Fruit fly (Drosophila melanogaster) whole organism, embryonic: ENCODE data around the gene BORCS5.

Experiments used
- Atf6 ChIP-seq: fragments of 200-800 bp; sonication (Bioruptor generic); IDR thresholded peaks from 2 replicates; pipeline ENCODE4 v1.3.6; 2022; ENCODE audit warnings: missing biosample characterization, missing genetic modification characterization
- CG11456 ChIP-seq: fragments of 200-800 bp; sonication (Bioruptor generic); IDR thresholded peaks from 3 replicates; pipeline ENCODE4 v1.3.6; 2022; ENCODE audit warnings: missing biosample characterization, missing genetic modification characterization
- CG12104 ChIP-seq: fragments of 200-800 bp; sonication (Bioruptor generic); optimal IDR thresholded peaks from 3 replicates; lab custom pipeline; 2016; ENCODE audit warnings: missing biosample characterization, missing genetic modification characterization
- CG12942 ChIP-seq: fragments of 200-800 bp; sonication (Bioruptor generic); optimal IDR thresholded peaks from 3 replicates; lab custom pipeline; 2016; ENCODE audit warnings: missing biosample characterization, missing genetic modification characterization
- CG14667 ChIP-seq: fragments of 200-800 bp; sonication (Bioruptor generic); IDR thresholded peaks from 2 replicates; pipeline ENCODE4 v1.3.6; 2022; ENCODE audit warnings: missing biosample characterization, missing genetic modification characterization
- CG15601 ChIP-seq: fragments of 200-800 bp; sonication (Bioruptor generic); optimal IDR thresholded peaks from 3 replicates; lab custom pipeline; 2019; ENCODE audit warnings: missing biosample characterization, mild to moderate bottlenecking, missing genetic modification characterization, moderate library complexity
- CG3163 ChIP-seq: fragments of 200-800 bp; sonication (Bioruptor generic); optimal IDR thresholded peaks from 3 replicates; lab custom pipeline; 2016; ENCODE audit warnings: missing biosample characterization, missing genetic modification characterization
- CG3726 ChIP-seq: fragments of 200-800 bp; sonication (Bioruptor generic); IDR thresholded peaks from 3 replicates; pipeline ENCODE4, ENCODE4 v1.3.6; 2022; ENCODE audit warnings: missing biosample characterization, missing genetic modification characterization
- CG8478 ChIP-seq: fragments of >200 bp; optimal IDR thresholded peaks from 2 replicates; lab custom pipeline; 2018
- D19B ChIP-seq: fragments of 200-800 bp; sonication (Bioruptor generic); optimal IDR thresholded peaks from 2 replicates; lab custom pipeline; 2017; ENCODE audit warnings: missing biosample characterization, mild to moderate bottlenecking, missing genetic modification characterization
- Drgx ChIP-seq: fragments of 200-800 bp; sonication (Bioruptor generic); IDR thresholded peaks from 2 replicates; pipeline ENCODE4 v1.3.6; 2022; ENCODE audit warnings: missing biosample characterization, missing genetic modification characterization
- E2f1 ChIP-seq: fragments of 200-800 bp; sonication (Bioruptor generic); IDR thresholded peaks from 2 replicates; pipeline ENCODE4 v1.3.6; 2022; ENCODE audit warnings: missing biosample characterization, missing genetic modification characterization
- Eip74EF ChIP-seq, 2 experiments: fragments of 200-800 bp in 1 of 2; fragments of >200 bp in 1 of 2; sonication (Bioruptor generic) in 1 of 2; optimal IDR thresholded peaks; 2 replicates each; lab custom pipeline; 2017 to 2019; ENCODE audit warnings: missing biosample characterization in 2 of 2, missing genetic modification characterization in 2 of 2, mild to moderate bottlenecking in 1 of 2, moderate library complexity in 1 of 2
- Ets65A ChIP-seq: fragments of 200-800 bp; sonication (Bioruptor generic); peaks from one replicate; lab custom pipeline; 2016; ENCODE audit warnings: missing biosample characterization, missing genetic modification characterization
- Ets97D ChIP-seq: fragments of 200-800 bp; sonication (Bioruptor generic); optimal IDR thresholded peaks from 3 replicates; lab custom pipeline; 2016; ENCODE audit warnings: missing biosample characterization, missing genetic modification characterization
- H2.0 ChIP-seq: fragments of 200-800 bp; sonication (Bioruptor generic); IDR thresholded peaks from 2 replicates; pipeline ENCODE4 v1.3.6; 2022; ENCODE audit warnings: missing biosample characterization, missing genetic modification characterization
- Hey ChIP-seq: fragments of 200-800 bp; sonication (Bioruptor generic); optimal IDR thresholded peaks from 3 replicates; lab custom pipeline; 2018; ENCODE audit warnings: missing biosample characterization, mild to moderate bottlenecking, missing genetic modification characterization
- Hr51 ChIP-seq, 2 experiments: fragments of 200-800 bp; sonication (Bioruptor generic); optimal IDR thresholded peaks; 2 replicates in 1 of 2; 3 replicates in 1 of 2; lab custom pipeline; 2016 to 2018; ENCODE audit warnings: missing biosample characterization in 2 of 2, missing genetic modification characterization in 2 of 2, mild to moderate bottlenecking in 1 of 2, moderate library complexity in 1 of 2
- Meics ChIP-seq: fragments of 200-800 bp; sonication (Bioruptor generic); optimal IDR thresholded peaks from 2 replicates; lab custom pipeline; 2017; ENCODE audit warnings: missing biosample characterization, mild to moderate bottlenecking, missing genetic modification characterization
- NC2β ChIP-seq: fragments of 200-800 bp; sonication (Bioruptor generic); optimal IDR thresholded peaks from 2 replicates; lab custom pipeline; 2016; ENCODE audit warnings: missing biosample characterization, missing genetic modification characterization
- NFAT ChIP-seq: fragments of 200-800 bp; sonication (Bioruptor generic); IDR thresholded peaks from 2 replicates; pipeline ENCODE4 v1.3.6; 2022; ENCODE audit warnings: missing biosample characterization, missing genetic modification characterization
- Trl ChIP-seq, 3 experiments: fragments of >200 bp in 2 of 3; fragments of 200-800 bp in 1 of 3; sonication (Bioruptor generic) in 1 of 3; optimal IDR thresholded peaks; 2 replicates in 1 of 3; 3 replicates in 2 of 3; lab custom pipeline; 2016 to 2017; ENCODE audit warnings: missing biosample characterization in 1 of 3, missing genetic modification characterization in 1 of 3
- amos ChIP-seq: fragments of 200-800 bp; sonication (Bioruptor generic); IDR thresholded peaks from 2 replicates; pipeline ENCODE4 v1.3.6; 2022; ENCODE audit warnings: missing biosample characterization, missing genetic modification characterization; ENCODE audit not compliant: partially characterized antibody
- crc ChIP-seq: fragments of 200-800 bp; sonication (Bioruptor generic); optimal IDR thresholded peaks from 2 replicates; lab custom pipeline; 2016; ENCODE audit warnings: missing biosample characterization, missing genetic modification characterization
- cwo ChIP-seq: fragments of 200-800 bp; sonication (Bioruptor generic); optimal IDR thresholded peaks from 3 replicates; lab custom pipeline; 2017; ENCODE audit warnings: missing biosample characterization, missing genetic modification characterization, mild to moderate bottlenecking, moderate library complexity, missing genetic modification reagents
- dmrt99B ChIP-seq: fragments of 200-800 bp; sonication (Bioruptor generic); optimal IDR thresholded peaks from 2 replicates; lab custom pipeline; 2018; ENCODE audit warnings: missing biosample characterization, mild to moderate bottlenecking, missing genetic modification characterization, moderate library complexity
- exex ChIP-seq: fragments of 200-800 bp; sonication (Bioruptor generic); optimal IDR thresholded peaks from 4 replicates; lab custom pipeline; 2018; ENCODE audit warnings: missing biosample characterization, mild to moderate bottlenecking, missing genetic modification characterization, moderate library complexity
- fd64A ChIP-seq: fragments of 200-800 bp; sonication (Bioruptor generic); optimal IDR thresholded peaks from 3 replicates; lab custom pipeline; 2018; ENCODE audit warnings: missing biosample characterization, mild to moderate bottlenecking, missing genetic modification characterization
- grn ChIP-seq: fragments of 200-800 bp; sonication (Bioruptor generic); optimal IDR thresholded peaks from 3 replicates; lab custom pipeline; 2017; ENCODE audit warnings: missing biosample characterization, missing genetic modification characterization
- hkb ChIP-seq, 2 experiments: fragments of 200-800 bp in 1 of 2; fragments of >200 bp in 1 of 2; sonication (Bioruptor generic) in 1 of 2; IDR thresholded peaks in 1 of 2; optimal IDR thresholded peaks in 1 of 2; 2 replicates each; pipeline versions ENCODE4 v1.3.6 to Lab custom; 2017 to 2022; ENCODE audit warnings: missing biosample characterization in 1 of 2, missing genetic modification characterization in 1 of 2
- mirr ChIP-seq: fragments of 200-800 bp; sonication (Bioruptor generic); optimal IDR thresholded peaks from 3 replicates; lab custom pipeline; 2018; ENCODE audit warnings: missing biosample characterization, mild to moderate bottlenecking, missing genetic modification characterization
- nau ChIP-seq: fragments of 200-800 bp; sonication (Bioruptor generic); optimal IDR thresholded peaks from 3 replicates; lab custom pipeline; 2017; ENCODE audit warnings: missing biosample characterization, mild to moderate bottlenecking, missing genetic modification characterization, missing genetic modification reagents
- nerfin-1 ChIP-seq: fragments of 200-800 bp; sonication (Bioruptor generic); optimal IDR thresholded peaks from 3 replicates; lab custom pipeline; 2019; ENCODE audit warnings: missing biosample characterization, mild to moderate bottlenecking, missing genetic modification characterization, moderate library complexity
- nom ChIP-seq: fragments of 200-800 bp; sonication (Bioruptor generic); optimal IDR thresholded peaks from 2 replicates; lab custom pipeline; 2017; ENCODE audit warnings: missing biosample characterization, missing genetic modification characterization, mild to moderate bottlenecking, moderate library complexity, missing genetic modification reagents
- pan ChIP-seq, 4 experiments: fragments of >200 bp in 3 of 4; fragments of 200-800 bp in 1 of 4; sonication (Bioruptor generic) in 1 of 4; optimal IDR thresholded peaks in 3 of 4; IDR thresholded peaks in 1 of 4; 2 replicates each; pipeline versions ENCODE4 v1.3.6 to Lab custom; 2017 to 2022; ENCODE audit warnings: missing biosample characterization in 2 of 4, missing genetic modification characterization in 2 of 4, mixed read lengths in 1 of 4
- pho ChIP-seq: fragments of 200-800 bp; sonication (Bioruptor generic); optimal IDR thresholded peaks from 2 replicates; lab custom pipeline; 2016; ENCODE audit warnings: missing biosample characterization, missing genetic modification characterization
- prd ChIP-seq, 3 experiments: fragments of >200 bp in 2 of 3; fragments of 200-800 bp in 1 of 3; sonication (Bioruptor generic) in 1 of 3; optimal IDR thresholded peaks in 2 of 3; IDR thresholded peaks in 1 of 3; 2 replicates in 2 of 3; 3 replicates in 1 of 3; pipeline versions ENCODE4 v1.3.6 to Lab custom; 2017 to 2022; ENCODE audit warnings: missing biosample characterization in 1 of 3, missing genetic modification characterization in 1 of 3
- row ChIP-seq: fragments of 200-800 bp; sonication (Bioruptor generic); IDR thresholded peaks from 3 replicates; pipeline ENCODE4 v1.3.6; 2022; ENCODE audit warnings: missing biosample characterization, missing genetic modification characterization
- schlank ChIP-seq: fragments of 200-800 bp; sonication (Bioruptor generic); optimal IDR thresholded peaks from 2 replicates; lab custom pipeline; 2018; ENCODE audit warnings: missing biosample characterization, mild to moderate bottlenecking, missing genetic modification characterization
- sr ChIP-seq: fragments of 200-800 bp; sonication (Bioruptor generic); IDR thresholded peaks from 3 replicates; pipeline ENCODE4 v1.3.6; 2022; ENCODE audit warnings: missing biosample characterization, missing genetic modification characterization
- sug ChIP-seq: fragments of 200-800 bp; optimal IDR thresholded peaks from 2 replicates; lab custom pipeline; 2019; ENCODE audit warnings: missing biosample characterization, mild to moderate bottlenecking, missing genetic modification characterization, moderate library complexity

The BORCS5 gene

dm6 chrX:11881686-11882085 lies 9.1 kb upstream of the BORCS5 start:
- TF ChIP-seq sr: peak; percentile 88; the same call in 1 of the 3 replicates
- TF ChIP-seq fd64A: no peak
- TF ChIP-seq CG8478 (lab: Kevin White, UChicago): no peak
- peak in 1 of 2 experiments; percentile 18 for TF ChIP-seq Trl (optimal IDR thresholded peaks at IDR 0.05; lab: Kevin White, UChicago)
- no peak for TF ChIP-seq Trl (GFP tag; optimal IDR thresholded peaks at IDR 0.05; lab: Kevin White, UChicago)
- no peak for TF ChIP-seq pan (optimal IDR thresholded peaks at IDR 0.05; lab: Kevin White, UChicago)
- no peak for TF ChIP-seq pan (GFP tag; optimal IDR thresholded peaks at IDR 0.05 in 1 of 2, IDR thresholded peaks at IDR 0.05 in 1 of 2)
- peak; percentile 69 for TF ChIP-seq nom
- TF ChIP-seq cwo (GFP tag; lab: Kevin White, UChicago): peak; percentile 76

DNA sequence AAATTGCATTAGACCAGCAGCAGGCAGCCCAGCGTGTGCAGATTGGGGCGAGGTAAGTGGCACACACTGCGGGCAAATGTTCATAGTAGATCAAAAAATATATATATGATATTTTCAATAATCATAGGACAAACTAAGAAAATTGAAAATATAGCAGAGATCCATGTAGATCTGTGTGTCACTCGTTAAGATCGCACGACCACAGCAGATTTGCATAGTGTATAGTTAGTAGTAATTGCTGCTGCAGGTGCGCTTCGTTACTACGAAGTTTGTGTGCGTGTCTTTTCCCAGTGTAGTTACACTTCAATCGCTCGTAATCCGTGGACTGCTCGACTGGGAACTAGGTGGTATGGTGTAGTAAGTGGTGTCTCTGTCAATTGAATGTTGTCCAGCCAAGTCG lies 4.6 kb upstream of the BORCS5 start, which contains the start of gene CG10352:
Gene CG10352 (minus strand): TSS at position 4 of the 400 bp plus-strand sequence.
- no peak for TF ChIP-seq hkb (optimal IDR thresholded peaks at IDR 0.05; lab: Kevin White, UChicago)
- TF ChIP-seq hkb (GFP tag; IDR thresholded peaks at IDR 0.05; lab: Robert Waterston, UW): 0 out of 2 replicates have a peak, but pooled peaks have one; percentile 14
- no peak for TF ChIP-seq prd (optimal IDR thresholded peaks at IDR 0.05; lab: Kevin White, UChicago)
- 0 out of 3 replicates have a peak, but pooled peaks have one; percentile 14 for TF ChIP-seq prd (GFP tag; IDR thresholded peaks at IDR 0.05; lab: Robert Waterston, UW)
- TF ChIP-seq Drgx (GFP tag; lab: Robert Waterston, UW): peak; percentile 48; the same call in 1 of the 2 replicates
- TF ChIP-seq Meics (GFP tag; lab: Kevin White, UChicago): peak; percentile 57
- TF ChIP-seq row (GFP tag; lab: Robert Waterston, UW): peak; percentile 51
- TF ChIP-seq CG14667 (GFP tag; lab: Robert Waterston, UW): no peak
- no peak for TF ChIP-seq H2.0 (GFP tag; lab: Robert Waterston, UW)
- TF ChIP-seq, all 482 proteins: peak for 5

DNA sequence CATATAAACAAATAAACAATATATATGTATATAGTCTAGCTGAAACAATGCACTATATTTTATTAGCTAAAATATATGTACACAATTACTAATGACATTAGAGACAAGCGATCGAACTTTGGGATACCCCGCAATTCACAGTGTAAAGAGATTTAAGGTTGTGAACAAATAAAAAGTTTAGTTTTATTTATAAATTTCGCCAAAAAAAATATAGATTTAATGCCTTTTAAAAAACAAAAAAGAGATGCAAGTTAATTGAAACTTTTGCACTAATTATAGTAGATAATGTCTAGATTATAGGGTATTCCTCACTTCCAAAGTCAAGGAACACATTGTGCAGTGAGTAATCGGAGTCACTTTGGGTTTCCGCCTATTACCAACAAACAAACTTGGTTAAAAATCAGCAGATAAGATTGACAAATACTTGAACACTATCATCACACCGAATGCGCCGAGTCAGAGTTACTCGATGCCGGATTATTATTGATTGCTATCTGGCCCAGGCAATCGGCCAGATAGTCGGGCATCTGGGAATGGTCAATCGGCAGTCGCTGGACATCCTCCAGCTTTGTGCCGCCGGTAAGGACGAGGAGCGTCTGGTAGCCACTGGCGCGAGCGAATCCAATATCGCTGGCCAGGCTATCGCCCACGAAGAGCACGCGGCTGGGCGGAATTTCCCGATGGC lies 2.7 kb upstream of the BORCS5 start:
- peak; percentile 30 for TF ChIP-seq mirr (GFP tag; lab: Kevin White, UChicago)
- peak; percentile 73 for TF ChIP-seq row (GFP tag; lab: Robert Waterston, UW)
- no peak for TF ChIP-seq CG3726 (GFP tag; lab: Robert Waterston, UW)
- peak; percentile 64 for TF ChIP-seq exex (tag; lab: Kevin White, UChicago)
- TF ChIP-seq pan (optimal IDR thresholded peaks at IDR 0.05; lab: Kevin White, UChicago): no peak
- TF ChIP-seq pan (GFP tag; optimal IDR thresholded peaks at IDR 0.05 in 1 of 2, IDR thresholded peaks at IDR 0.05 in 1 of 2): peak in 1 of 2 experiments; percentile 8
- peak; percentile 38 for TF ChIP-seq sug (tag; lab: Kevin White, UChicago)
- TF ChIP-seq Atf6: 0 out of 2 replicates have a peak, but pooled peaks have one; percentile 6
- no peak for TF ChIP-seq Hr51 (GFP tag; optimal IDR thresholded peaks at IDR 0.05; lab: Kevin White, UChicago)
- TF ChIP-seq NC2β (GFP tag; lab: Kevin White, UChicago): no peak
- peak; percentile 69 for TF ChIP-seq Ets65A
- peak; percentile 95 for TF ChIP-seq D19B (GFP tag; lab: Kevin White, UChicago)
- TF ChIP-seq grn (GFP tag; lab: Kevin White, UChicago): peak; percentile 96

- TF ChIP-seq NFAT (GFP tag; lab: Robert Waterston, UW) (no peak), hkb (optimal IDR thresholded peaks at IDR 0.05; lab: Kevin White, UChicago) (no peak), hkb (GFP tag; IDR thresholded peaks at IDR 0.05; lab: Robert Waterston, UW) (no peak), nau (GFP tag; lab: Kevin White, UChicago) (no peak), nerfin-1 (tag; lab: Kevin White, UChicago) (no peak), pho (GFP tag; lab: Kevin White, UChicago) (no peak), Hey (tag; lab: Kevin White, UChicago) (no peak), amos (GFP tag; lab: Robert Waterston, UW) (no peak), E2f1 (no peak), crc (GFP tag; lab: Kevin White, UChicago) (no peak), Eip74EF (GFP tag; optimal IDR thresholded peaks at IDR 0.05; lab: Kevin White, UChicago) (peak in 1 of 2 experiments; percentile 62), CG3163 (no peak), dmrt99B (tag; lab: Kevin White, UChicago) (no peak), CG11456 (GFP tag; lab: Robert Waterston, UW) (no peak), CG12942 (GFP tag; lab: Kevin White, UChicago) (no peak), Ets97D (GFP tag; lab: Kevin White, UChicago) (no peak), sr (no peak), CG12104 (no peak), schlank (tag; lab: Kevin White, UChicago) (no peak), CG15601 (no peak)
Observed at dm6 chrX:11873116-11873515, 537 bp upstream of the BORCS5 start, which contains the start of gene CG15739. Gene CG15739, plus strand, starts transcription at chrX:11873319.
